Worm (Caenorhabditis elegans): ENCODE measurements around the gene Y53C12A.3.

DNA sequence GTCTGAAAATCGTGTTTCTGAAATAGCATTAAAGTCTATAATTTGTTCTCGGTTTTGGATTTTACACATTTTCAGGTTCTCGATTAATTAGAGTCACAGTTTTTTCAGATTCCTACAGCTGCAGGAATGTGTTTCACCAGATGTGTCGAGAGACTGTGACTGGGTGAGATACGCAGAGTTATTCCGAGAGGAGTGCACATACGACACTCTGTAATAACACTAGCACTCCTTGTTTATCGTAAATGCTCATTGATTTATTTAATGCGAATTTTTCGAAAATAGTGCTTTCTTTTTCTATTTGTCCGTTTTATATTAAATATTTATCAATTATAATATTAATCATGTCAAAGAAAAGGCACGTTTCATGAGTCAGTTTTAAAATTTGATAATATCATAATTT lies 38.7 kb downstream of the Y53C12A.3 start, which contains the start of gene ZK1320.11:
- TF ChIP-seq lsy-12 (tag; optimal IDR thresholded peaks at IDR 0.05): no peak
- no peak for TF ChIP-seq lin-39 (tag; optimal IDR thresholded peaks at IDR 0.05)
- TF ChIP-seq eor-1 (tag; optimal IDR thresholded peaks at IDR 0.05): no peak
- TF ChIP-seq R02D3.7 (tag; optimal IDR thresholded peaks at IDR 0.05): no peak
- TF ChIP-seq ama-1 (optimal IDR thresholded peaks at IDR 0.05): no peak
- peak; percentile 19 for TF ChIP-seq pha-4 (tag; optimal IDR thresholded peaks at IDR 0.05)
- no peak for TF ChIP-seq mml-1 (tag; optimal IDR thresholded peaks at IDR 0.05)
- no peak for TF ChIP-seq unc-62 (GFP tag; optimal IDR thresholded peaks at IDR 0.05)
- TF ChIP-seq nhr-76 (tag; optimal IDR thresholded peaks at IDR 0.05): no peak
- TF ChIP-seq fkh-10 (GFP tag; optimal IDR thresholded peaks at IDR 0.05): no peak
- TF ChIP-seq unc-39 (tag; optimal IDR thresholded peaks at IDR 0.05): no peak
- no peak for TF ChIP-seq egl-5 (tag; optimal IDR thresholded peaks at IDR 0.05)
- TF ChIP-seq nhr-11 (tag; optimal IDR thresholded peaks at IDR 0.05): no peak

All from whole organism, L3 larva.